Fruit fly (Drosophila melanogaster): ENCODE data around the gene mei-38.

The mei-38 gene

dm6 chrX:1476848-1477247 is at the start of gene mei-38, which contains the start of gene Rab27 (continued):
- TF ChIP-seq CG1647 (GFP tag; optimal IDR thresholded peaks at IDR 0.05) = peak; percentile 14
- TF ChIP-seq Tbp (GFP tag; optimal IDR thresholded peaks at IDR 0.05) = no peak
- peak; percentile 54 for TF ChIP-seq HLH54F (GFP tag; optimal IDR thresholded peaks at IDR 0.05)
- no peak for TF ChIP-seq nau (GFP tag; optimal IDR thresholded peaks at IDR 0.05)
- no peak for TF ChIP-seq Nf-YA (GFP tag; IDR thresholded peaks at IDR 0.05)
- no peak for TF ChIP-seq Mad (GFP tag; optimal IDR thresholded peaks at IDR 0.05)
- TF ChIP-seq CG12155 (GFP tag; optimal IDR thresholded peaks at IDR 0.05) = peak; percentile 17
- no peak for TF ChIP-seq Ada2b (GFP tag; IDR thresholded peaks at IDR 0.05)
- TF ChIP-seq CG2712 (tag; optimal IDR thresholded peaks at IDR 0.05) = no peak
- peak; percentile 48 for TF ChIP-seq phol (tag; optimal IDR thresholded peaks at IDR 0.05)
- no peak for TF ChIP-seq H15 (GFP tag; IDR thresholded peaks at IDR 0.05)
- TF ChIP-seq gfzf (GFP tag; optimal IDR thresholded peaks at IDR 0.05) = peak; percentile 57
- TF ChIP-seq CG15269 (tag; optimal IDR thresholded peaks at IDR 0.05) = no peak
- TF ChIP-seq pzg (GFP tag; optimal IDR thresholded peaks at IDR 0.05) = peak; percentile 70
- TF ChIP-seq CG15011 (GFP tag; optimal IDR thresholded peaks at IDR 0.05) = no peak
- no peak for TF ChIP-seq Sox100B (GFP tag; optimal IDR thresholded peaks at IDR 0.05)
- TF ChIP-seq cato (GFP tag; optimal IDR thresholded peaks at IDR 0.05; ENCODE audit: borderline replicate concordance) = no peak
- TF ChIP-seq Jarid2 (GFP tag; optimal IDR thresholded peaks at IDR 0.05) = no peak
- TF ChIP-seq Spps (tag; optimal IDR thresholded peaks at IDR 0.05) = no peak
- no peak for TF ChIP-seq Optix (GFP tag; IDR thresholded peaks at IDR 0.05)
- no peak for TF ChIP-seq ham (GFP tag; IDR thresholded peaks at IDR 0.05)
- TF ChIP-seq CG6791 (GFP tag; IDR thresholded peaks at IDR 0.05; ENCODE audit: partially characterized antibody) = peak; percentile 74
- TF ChIP-seq CG8478 (optimal IDR thresholded peaks at IDR 0.05) = no peak
- no peak for TF ChIP-seq unpg (GFP tag; optimal IDR thresholded peaks at IDR 0.05)
- TF ChIP-seq Xbp1 (GFP tag; optimal IDR thresholded peaks at IDR 0.05) = peak; percentile 20
- peak; percentile 68 for TF ChIP-seq CG34224 (GFP tag; IDR thresholded peaks at IDR 0.05; ENCODE audit: partially characterized antibody)
- no peak for TF ChIP-seq CG2678 (tag; optimal IDR thresholded peaks at IDR 0.05)
- no peak for TF ChIP-seq usp (GFP tag; optimal IDR thresholded peaks at IDR 0.05)
- no peak for TF ChIP-seq jing (GFP tag; optimal IDR thresholded peaks at IDR 0.05)
- TF ChIP-seq z (GFP tag; IDR thresholded peaks at IDR 0.05) = no peak
- no peak for TF ChIP-seq ATbp (GFP tag; optimal IDR thresholded peaks at IDR 0.05)
- TF ChIP-seq Atf6 (GFP tag; IDR thresholded peaks at IDR 0.05) = no peak
- peak; percentile 23 for TF ChIP-seq CG1792 (GFP tag; optimal IDR thresholded peaks at IDR 0.05)
- TF ChIP-seq CG2120 (GFP tag; optimal IDR thresholded peaks at IDR 0.05) = peak; percentile 56
- no peak for TF ChIP-seq ac (GFP tag; optimal IDR thresholded peaks at IDR 0.05)
- TF ChIP-seq CG42726 (GFP tag; IDR thresholded peaks at IDR 0.05; ENCODE audit: partially characterized antibody) = peak; percentile 72
- 0 out of 2 replicates have a peak, but pooled peaks have one; percentile 11 for TF ChIP-seq Ptx1 (GFP tag; IDR thresholded peaks at IDR 0.05)
- TF ChIP-seq gsb (GFP tag; IDR thresholded peaks at IDR 0.05) = no peak
- TF ChIP-seq CG14441 (GFP tag; IDR thresholded peaks at IDR 0.05) = no peak
- TF ChIP-seq Aef1 (GFP tag; IDR thresholded peaks at IDR 0.05) = no peak
- no peak for TF ChIP-seq sens-2 (GFP tag; IDR thresholded peaks at IDR 0.05)
- TF ChIP-seq CG1602 (GFP tag; optimal IDR thresholded peaks at IDR 0.05) = no peak
- no peak for TF ChIP-seq CG9437 (GFP tag; optimal IDR thresholded peaks at IDR 0.05)
- no peak for TF ChIP-seq Stat92E (GFP tag; optimal IDR thresholded peaks at IDR 0.05)
- no peak for TF ChIP-seq dmrt11E (tag; optimal IDR thresholded peaks at IDR 0.05)
- TF ChIP-seq bcd (GFP tag; optimal IDR thresholded peaks at IDR 0.05) = no peak
- TF ChIP-seq CG13123 (GFP tag; optimal IDR thresholded peaks at IDR 0.05) = no peak
- TF ChIP-seq danr (GFP tag; IDR thresholded peaks at IDR 0.05) = no peak
- TF ChIP-seq Nf-YC (tag; optimal IDR thresholded peaks at IDR 0.05) = no peak
- no peak for TF ChIP-seq CG6254 (GFP tag; optimal IDR thresholded peaks at IDR 0.05)
- TF ChIP-seq nerfin-2 (GFP tag; IDR thresholded peaks at IDR 0.05; ENCODE audit: partially characterized antibody) = 0 out of 2 replicates have a peak, but pooled peaks have one; percentile 29
- no peak for TF ChIP-seq ERR (GFP tag; optimal IDR thresholded peaks at IDR 0.05)
